Worm (Caenorhabditis elegans) whole organism, L1 larva: ENCODE measurements around the gene C36B7.4.

Experiments used
- C04F5.9 ChIP-seq: sonication (generic microtip); optimal IDR thresholded peaks from 2 replicates; lab custom pipeline; 2016; ENCODE audit warnings: missing genetic modification characterization, missing compliant biosample characterization
- aly-2 ChIP-seq: fragments of 150-350 bp; optimal IDR thresholded peaks from 2 replicates; lab custom pipeline; 2014; ENCODE audit warnings: missing biosample characterization, missing genetic modification characterization
- isw-1 ChIP-seq: fragments of 200-800 bp; sonication (Bioruptor generic); IDR thresholded peaks from 2 replicates; pipeline ENCODE4 v1.3.6; 2022; ENCODE audit warnings: missing genetic modification characterization, missing compliant biosample characterization
- lin-39 ChIP-seq: fragments of 150-350 bp; optimal IDR thresholded peaks from 2 replicates; lab custom pipeline; 2014; ENCODE audit warnings: missing biosample characterization, missing genetic modification reagents, missing genetic modification characterization
- lir-3 ChIP-seq: sonication (generic microtip); optimal IDR thresholded peaks from 2 replicates; lab custom pipeline; 2016; ENCODE audit warnings: mild to moderate bottlenecking, missing genetic modification characterization, moderate library complexity, missing compliant biosample characterization; ENCODE audit not compliant: poor library complexity
- nhr-237 ChIP-seq: fragments of 150-350 bp; optimal IDR thresholded peaks from 2 replicates; lab custom pipeline; 2014; ENCODE audit warnings: missing biosample characterization, missing genetic modification characterization
- pax-3 ChIP-seq: fragments of 200-800 bp; sonication (Bioruptor generic); optimal IDR thresholded peaks from 2 replicates; lab custom pipeline; 2018; ENCODE audit warnings: mild to moderate bottlenecking, missing genetic modification characterization, moderate library complexity, missing compliant biosample characterization
- ztf-11 ChIP-seq, 2 experiments: sonication (generic microtip); optimal IDR thresholded peaks; 2 replicates each; lab custom pipeline; 2016 to 2017; ENCODE audit warnings: missing genetic modification characterization in 2 of 2, missing biosample characterization in 1 of 2, missing compliant biosample characterization in 1 of 2

DNA sequence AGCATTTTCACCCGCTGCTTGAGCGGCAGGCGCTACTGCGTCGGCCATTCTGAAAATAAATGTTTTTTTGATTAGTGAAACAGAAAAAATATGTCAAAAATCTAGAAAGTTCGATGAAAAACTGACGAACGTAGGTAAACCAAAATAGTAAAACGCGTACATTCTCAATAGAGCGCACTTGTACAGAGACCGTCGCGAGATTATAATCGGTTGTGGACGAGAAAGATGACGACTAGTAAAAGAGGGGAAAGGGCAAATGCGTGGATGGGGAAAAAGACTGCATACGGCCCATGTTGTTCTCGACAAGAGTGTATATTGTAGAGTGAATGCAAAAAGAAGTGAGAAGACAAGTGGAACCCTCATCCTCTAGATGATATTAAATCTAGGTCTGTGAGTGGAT, 14.5 kb upstream of the C36B7.4 start, which contains the start of gene C36B7.6:
- TF ChIP-seq C04F5.9 (tag; lab: Kevin White, UChicago), result no peak
- TF ChIP-seq aly-2 (tag; lab: Kevin White, UChicago), result no peak
- no peak for TF ChIP-seq lir-3
- no peak for TF ChIP-seq ztf-11 (tag; optimal IDR thresholded peaks at IDR 0.05; lab: Kevin White, UChicago)
- no peak for TF ChIP-seq pax-3 (tag; lab: Kevin White, UChicago)
- TF ChIP-seq lin-39, result no peak
- TF ChIP-seq isw-1 (GFP tag; lab: Robert Waterston, UW), result no peak
- no peak for TF ChIP-seq nhr-237 (tag; lab: Kevin White, UChicago)
